Fruit fly (Drosophila melanogaster): Measurements from ENCODE around the gene Ldaf1.

The Ldaf1 gene

dm6 chrX:1900123-1900818, 1.4 kb downstream of the Ldaf1 start, which contains the start of gene arm (continued):
- TF ChIP-seq CG11902 (GFP tag; optimal IDR thresholded peaks at IDR 0.05) (no peak), vri (GFP tag; optimal IDR thresholded peaks at IDR 0.05) (peak; percentile 28), eg (GFP tag; IDR thresholded peaks at IDR 0.05) (no peak), CG6276 (GFP tag; optimal IDR thresholded peaks at IDR 0.05) (no peak), CG15336 (GFP tag; IDR thresholded peaks at IDR 0.05) (peak; percentile 20; the same call in 1 of the 2 replicates), CG6792 (GFP tag; optimal IDR thresholded peaks at IDR 0.05) (peak; percentile 0), CG1621 (tag; optimal IDR thresholded peaks at IDR 0.05) (no peak), lz (GFP tag; optimal IDR thresholded peaks at IDR 0.05) (no peak), topi (GFP tag; optimal IDR thresholded peaks at IDR 0.05) (peak; percentile 11), CG7368 (GFP tag; optimal IDR thresholded peaks at IDR 0.05) (no peak), CG11294 (GFP tag; IDR thresholded peaks at IDR 0.05) (no peak), OdsH (GFP tag; optimal IDR thresholded peaks at IDR 0.05) (no peak)

- no peak for TF ChIP-seq pdm3 (GFP tag; optimal IDR thresholded peaks at IDR 0.05)
- no peak for TF ChIP-seq svp (GFP tag)
- TF ChIP-seq Smox (GFP tag; optimal IDR thresholded peaks at IDR 0.05): no peak
- TF ChIP-seq esn (GFP tag; optimal IDR thresholded peaks at IDR 0.05): no peak
- TF ChIP-seq fd59A (GFP tag; optimal IDR thresholded peaks at IDR 0.05): no peak
- no peak for TF ChIP-seq Eip93F (GFP tag; optimal IDR thresholded peaks at IDR 0.05)
- TF ChIP-seq Hr38 (GFP tag; optimal IDR thresholded peaks at IDR 0.05): no peak
- no peak for TF ChIP-seq vri (GFP tag; optimal IDR thresholded peaks at IDR 0.05)
- TF ChIP-seq CG11902 (GFP tag; optimal IDR thresholded peaks at IDR 0.05): no peak
- TF ChIP-seq CG6808 (GFP tag; optimal IDR thresholded peaks at IDR 0.05): no peak
- TF ChIP-seq achi (GFP tag; optimal IDR thresholded peaks at IDR 0.05): no peak
- TF ChIP-seq Sox14 (GFP tag; optimal IDR thresholded peaks at IDR 0.05): peak; percentile 17
- TF ChIP-seq CG7368 (GFP tag; optimal IDR thresholded peaks at IDR 0.05): peak; percentile 19
- peak; percentile 42 for TF ChIP-seq net (GFP tag; optimal IDR thresholded peaks at IDR 0.05)
- no peak for TF ChIP-seq CG8119 (GFP tag; IDR thresholded peaks at IDR 0.05)
- peak in 1 of 2 experiments; percentile 46 for TF ChIP-seq ss (GFP tag; optimal IDR thresholded peaks at IDR 0.05)
- no peak for TF ChIP-seq spab (GFP tag; optimal IDR thresholded peaks at IDR 0.05)
- TF ChIP-seq lz (GFP tag; optimal IDR thresholded peaks at IDR 0.05): no peak
- TF ChIP-seq CG8632 (GFP tag; optimal IDR thresholded peaks at IDR 0.05): no peak
- TF ChIP-seq Ets21C (GFP tag; optimal IDR thresholded peaks at IDR 0.05): no peak
- TF ChIP-seq Eip78C (GFP tag): peak; percentile 11
- peak; percentile 26 for TF ChIP-seq Lpt (GFP tag; optimal IDR thresholded peaks at IDR 0.05)
- TF ChIP-seq CG11762 (GFP tag; optimal IDR thresholded peaks at IDR 0.05; ENCODE audit: insufficient read depth): no peak
- TF ChIP-seq Blimp-1 (GFP tag; optimal IDR thresholded peaks at IDR 0.05): peak; percentile 56
- no peak for TF ChIP-seq cyc (GFP tag; optimal IDR thresholded peaks at IDR 0.05)
- no peak for TF ChIP-seq fd85E (GFP tag; optimal IDR thresholded peaks at IDR 0.05)
- TF ChIP-seq dsx (GFP tag; optimal IDR thresholded peaks at IDR 0.05; ENCODE audit: poor library complexity, severe bottlenecking): peak; percentile 17
- TF ChIP-seq CG1621 (tag; optimal IDR thresholded peaks at IDR 0.05): no peak
- no peak for TF ChIP-seq Hr4 (GFP tag; optimal IDR thresholded peaks at IDR 0.05)
- no peak for TF ChIP-seq dac (GFP tag; optimal IDR thresholded peaks at IDR 0.05)
- TF ChIP-seq fkh (GFP tag; optimal IDR thresholded peaks at IDR 0.05): peak; percentile 57
- TF ChIP-seq CG31627 (GFP tag; optimal IDR thresholded peaks at IDR 0.05): no peak
- no peak for TF ChIP-seq Sox15 (GFP tag; optimal IDR thresholded peaks at IDR 0.05)
- TF ChIP-seq CG3919 (GFP tag; optimal IDR thresholded peaks at IDR 0.05): peak; percentile 51
- TF ChIP-seq CG11294 (GFP tag; IDR thresholded peaks at IDR 0.05): no peak
- TF ChIP-seq CG6163 (GFP tag; IDR thresholded peaks at IDR 0.05): 0 out of 3 replicates have a peak, but pooled peaks have one; percentile 12
- TF ChIP-seq CG15336 (GFP tag; IDR thresholded peaks at IDR 0.05): no peak; the same call in 1 of the 2 replicates
Observed at dm6 chrX:1899445-1900085, 2.1 kb downstream of the Ldaf1 start.
